Worm (Caenorhabditis elegans) whole organism, young adult: Measurements from ENCODE around the gene ptp-5.2.
A peak's percentile ranks its signal among the peaks of the same experiment; 100 is the strongest.

ENCODE experiments used
- B0336.3 ChIP-seq: fragments of 200-800 bp; sonication (Bioruptor generic); IDR thresholded peaks from 2 replicates; pipeline ENCODE4 v1.3.6; 2022; ENCODE audit warnings: missing genetic modification characterization, missing compliant biosample characterization
- C06A6.2 ChIP-seq: fragments of 200-800 bp; sonication (Bioruptor generic); conservative IDR thresholded peaks from 2 replicates; pipeline ENCODE4 v1.3.6; 2022; ENCODE audit warnings: missing genetic modification characterization, missing compliant biosample characterization
- F10E7.11 ChIP-seq: sonication (generic microtip); optimal IDR thresholded peaks from 2 replicates; lab custom pipeline; 2017; ENCODE audit warnings: mild to moderate bottlenecking, missing genetic modification characterization, moderate library complexity, missing compliant biosample characterization
- F33H1.4 ChIP-seq: fragments of 200-800 bp; sonication (Bioruptor generic); IDR thresholded peaks from 2 replicates; pipeline ENCODE4 v1.3.6; 2022; ENCODE audit warnings: missing genetic modification reagents, missing genetic modification characterization, missing compliant biosample characterization
- F37B4.10 ChIP-seq: fragments of 200-800 bp; sonication (Bioruptor generic); IDR thresholded peaks from 2 replicates; pipeline ENCODE4 v1.3.6; 2022; ENCODE audit warnings: missing genetic modification characterization, missing compliant biosample characterization
- F55B11.4 ChIP-seq: sonication (generic microtip); optimal IDR thresholded peaks from 2 replicates; lab custom pipeline; 2016; ENCODE audit warnings: missing compliant biosample characterization, missing genetic modification characterization, borderline replicate concordance; ENCODE audit not compliant: insufficient read depth
- K12H6.12 ChIP-seq: fragments of 200-800 bp; sonication (Bioruptor generic); optimal IDR thresholded peaks from 2 replicates; lab custom pipeline; 2018; ENCODE audit warnings: mild to moderate bottlenecking, missing genetic modification characterization, missing compliant biosample characterization
- Y53F4B.3 ChIP-seq: fragments of 200-800 bp; sonication (Bioruptor generic); IDR thresholded peaks from 2 replicates; pipeline ENCODE4 v1.3.6; 2022; ENCODE audit warnings: missing genetic modification reagents, missing genetic modification characterization, missing compliant biosample characterization
- Y56A3A.18 ChIP-seq: fragments of 200-800 bp; sonication (Bioruptor generic); IDR thresholded peaks from 2 replicates; pipeline ENCODE4 v1.3.6; 2022; ENCODE audit warnings: missing genetic modification reagents, missing genetic modification characterization, missing compliant biosample characterization
- ZK185.1 ChIP-seq: sonication (generic microtip); optimal IDR thresholded peaks from 2 replicates; lab custom pipeline; 2016; ENCODE audit warnings: mild to moderate bottlenecking, missing genetic modification characterization, missing compliant biosample characterization; ENCODE audit not compliant: poor library complexity, severe bottlenecking
- athp-1 ChIP-seq: sonication (generic microtip); optimal IDR thresholded peaks from 2 replicates; lab custom pipeline; 2017; ENCODE audit warnings: mild to moderate bottlenecking, missing genetic modification characterization, missing compliant biosample characterization
- attf-5 ChIP-seq: fragments of 200-800 bp; sonication (Bioruptor generic); optimal IDR thresholded peaks from 2 replicates; lab custom pipeline; 2018; ENCODE audit warnings: mild to moderate bottlenecking, missing genetic modification characterization, missing compliant biosample characterization
- attf-6 ChIP-seq: fragments of 200-800 bp; sonication (Bioruptor generic); IDR thresholded peaks from 2 replicates; pipeline ENCODE4 v1.3.6; 2022; ENCODE audit warnings: missing genetic modification reagents, missing genetic modification characterization, missing compliant biosample characterization
- bed-2 ChIP-seq: fragments of 200-800 bp; sonication (Bioruptor generic); IDR thresholded peaks from 2 replicates; pipeline ENCODE4 v1.3.6; 2022; ENCODE audit warnings: missing genetic modification reagents, missing genetic modification characterization, missing compliant biosample characterization
- cebp-1 ChIP-seq, 2 experiments: fragments of 200-800 bp in 1 of 2; sonication (Bioruptor generic) in 1 of 2; sonication (generic microtip) in 1 of 2; IDR thresholded peaks in 1 of 2; optimal IDR thresholded peaks in 1 of 2; 2 replicates each; pipeline versions ENCODE4 v1.3.6 to Lab custom; 2017 to 2022; ENCODE audit warnings: missing compliant biosample characterization in 2 of 2, missing genetic modification characterization in 2 of 2, mild to moderate bottlenecking in 1 of 2, missing genetic modification reagents in 1 of 2, moderate library complexity in 1 of 2
- cebp-2 ChIP-seq: fragments of 200-800 bp; sonication (Bioruptor generic); IDR thresholded peaks from 2 replicates; pipeline ENCODE4 v1.3.6; 2022; ENCODE audit warnings: missing genetic modification characterization, missing compliant biosample characterization
- ceh-40 ChIP-seq: fragments of 200-800 bp; sonication (Bioruptor generic); IDR thresholded peaks from 2 replicates; pipeline ENCODE4 v1.3.6; 2022; ENCODE audit warnings: missing genetic modification characterization, missing compliant biosample characterization
- chd-7 ChIP-seq: sonication (generic microtip); optimal IDR thresholded peaks from 2 replicates; lab custom pipeline; 2016; ENCODE audit warnings: mild to moderate bottlenecking, missing genetic modification characterization, moderate library complexity, missing compliant biosample characterization
- die-1 ChIP-seq: sonication (generic microtip); optimal IDR thresholded peaks from 2 replicates; lab custom pipeline; 2016; ENCODE audit warnings: missing genotype, mild to moderate bottlenecking, missing genetic modification characterization, missing compliant biosample characterization
- dpl-1 ChIP-seq: fragments of 150-350 bp; optimal IDR thresholded peaks from 2 replicates; lab custom pipeline; 2014; ENCODE audit warnings: missing biosample characterization, missing genetic modification reagents, missing genetic modification characterization
- egrh-3 ChIP-seq: fragments of 200-800 bp; sonication (Bioruptor generic); IDR thresholded peaks from 2 replicates; pipeline ENCODE4 v1.3.6; 2022; ENCODE audit warnings: missing genetic modification reagents, missing genetic modification characterization, missing compliant biosample characterization
- fkh-3 ChIP-seq: sonication (generic microtip); optimal IDR thresholded peaks from 2 replicates; lab custom pipeline; 2016; ENCODE audit warnings: mild to moderate bottlenecking, missing genetic modification characterization, missing compliant biosample characterization
- him-1 ChIP-seq: sonication (generic microtip); optimal IDR thresholded peaks from 2 replicates; lab custom pipeline; 2016; ENCODE audit warnings: missing genotype, missing genetic modification reagents, missing genetic modification characterization, missing compliant biosample characterization
- hlh-12 ChIP-seq: sonication (generic microtip); optimal IDR thresholded peaks from 2 replicates; lab custom pipeline; 2016; ENCODE audit warnings: missing genetic modification characterization, missing compliant biosample characterization
- hlh-26 ChIP-seq: fragments of 200-800 bp; sonication (Bioruptor generic); conservative IDR thresholded peaks from 2 replicates; pipeline ENCODE4 v1.3.6; 2022; ENCODE audit warnings: missing genetic modification reagents, missing genetic modification characterization, missing compliant biosample characterization
- hmg-1.2 ChIP-seq: fragments of 200-800 bp; sonication (Bioruptor generic); IDR thresholded peaks from 2 replicates; pipeline ENCODE4 v1.3.6; 2022; ENCODE audit warnings: missing genetic modification reagents, missing genetic modification characterization, missing compliant biosample characterization
- hmg-20 ChIP-seq: fragments of 200-800 bp; sonication (Bioruptor generic); IDR thresholded peaks from 2 replicates; pipeline ENCODE4 v1.3.6; 2022; ENCODE audit warnings: missing genetic modification reagents, missing genetic modification characterization, missing compliant biosample characterization
- let-526 ChIP-seq: fragments of 200-800 bp; sonication (Bioruptor generic); IDR thresholded peaks from 2 replicates; pipeline ENCODE4 v1.3.6; 2022; ENCODE audit warnings: missing genetic modification reagents, missing genetic modification characterization, missing compliant biosample characterization
- let-607 ChIP-seq, 2 experiments: fragments of 200-800 bp in 1 of 2; sonication (Bioruptor generic) in 1 of 2; sonication (generic microtip) in 1 of 2; optimal IDR thresholded peaks; 2 replicates each; lab custom pipeline; 2016 to 2018; ENCODE audit warnings: mild to moderate bottlenecking in 2 of 2, missing compliant biosample characterization in 2 of 2, missing genetic modification characterization in 2 of 2, moderate library complexity in 2 of 2, missing genotype in 1 of 2
- lin-26 ChIP-seq: fragments of 200-800 bp; sonication (Bioruptor generic); IDR thresholded peaks from 2 replicates; pipeline ENCODE4 v1.3.6; 2022; ENCODE audit warnings: missing genetic modification reagents, missing genetic modification characterization, missing compliant biosample characterization
- lin-35 ChIP-seq, 3 experiments: fragments of 150-350 bp in 2 of 3; sonication (generic microtip) in 1 of 3; optimal IDR thresholded peaks; 2 replicates each; lab custom pipeline; 2014 to 2018; ENCODE audit warnings: missing biosample characterization in 3 of 3, missing genetic modification characterization in 3 of 3, missing genetic modification reagents in 3 of 3
- lin-40 ChIP-seq: sonication (generic microtip); optimal IDR thresholded peaks from 2 replicates; lab custom pipeline; 2016; ENCODE audit warnings: missing genetic modification characterization, mild to moderate bottlenecking, missing compliant biosample characterization, missing genotype, missing genetic modification reagents
- lir-1 ChIP-seq: fragments of 200-800 bp; sonication (Bioruptor generic); conservative IDR thresholded peaks from 2 replicates; pipeline ENCODE4 v1.3.6; 2022; ENCODE audit warnings: missing genetic modification reagents, missing genetic modification characterization, missing compliant biosample characterization
- madf-6 ChIP-seq: fragments of 200-800 bp; sonication (Bioruptor generic); IDR thresholded peaks from 2 replicates; pipeline ENCODE4 v1.3.6; 2022; ENCODE audit warnings: missing genetic modification reagents, missing genetic modification characterization, missing compliant biosample characterization
- mcd-1 ChIP-seq: fragments of 200-800 bp; sonication (Bioruptor generic); IDR thresholded peaks from 2 replicates; pipeline ENCODE4 v1.3.6; 2022; ENCODE audit warnings: missing genetic modification reagents, missing genetic modification characterization, missing compliant biosample characterization
- mxl-1 ChIP-seq: sonication (generic microtip); optimal IDR thresholded peaks from 2 replicates; lab custom pipeline; 2016; ENCODE audit warnings: missing genetic modification characterization, missing compliant biosample characterization
- nfya-1 ChIP-seq: sonication (generic microtip); optimal IDR thresholded peaks from 2 replicates; lab custom pipeline; 2017; ENCODE audit warnings: antibody characterized with exemption, missing compliant biosample characterization, missing genetic modification characterization, borderline replicate concordance; ENCODE audit not compliant: insufficient read depth
- nfya-2 ChIP-seq: fragments of 200-800 bp; sonication (Bioruptor generic); IDR thresholded peaks from 2 replicates; pipeline ENCODE4 v1.3.6; 2022; ENCODE audit warnings: missing genetic modification reagents, missing genetic modification characterization, missing compliant biosample characterization
- rpc-1 ChIP-seq, 2 experiments: fragments of 150-350 bp in 1 of 2; sonication (generic microtip) in 1 of 2; optimal IDR thresholded peaks; 2 replicates each; lab custom pipeline; 2014 to 2018; ENCODE audit warnings: missing biosample characterization in 1 of 2, missing genetic modification characterization in 1 of 2, missing genetic modification reagents in 1 of 2, missing genotype in 1 of 2
- snpc-1.1 ChIP-seq: sonication (generic microtip); optimal IDR thresholded peaks from 2 replicates; lab custom pipeline; 2017; ENCODE audit warnings: missing genetic modification characterization, mild to moderate bottlenecking, missing compliant biosample characterization, antibody characterized with exemption, moderate library complexity, missing genotype, missing genetic modification reagents; ENCODE audit not compliant: insufficient read depth
- snpc-1.3 ChIP-seq: sonication (generic microtip); optimal IDR thresholded peaks from 2 replicates; lab custom pipeline; 2017; ENCODE audit warnings: missing genetic modification characterization, mild to moderate bottlenecking, missing compliant biosample characterization, antibody characterized with exemption, moderate library complexity, missing genotype, missing genetic modification reagents; ENCODE audit not compliant: insufficient read depth
- sptf-2 ChIP-seq: fragments of 200-800 bp; sonication (Bioruptor generic); optimal IDR thresholded peaks from 2 replicates; lab custom pipeline; 2018; ENCODE audit warnings: mild to moderate bottlenecking, missing genetic modification characterization, missing compliant biosample characterization
- unc-130 ChIP-seq: sonication (generic microtip); optimal IDR thresholded peaks from 2 replicates; lab custom pipeline; 2016; ENCODE audit warnings: missing genetic modification reagents, missing genetic modification characterization, missing compliant biosample characterization
- zim-3 ChIP-seq: sonication (generic microtip); optimal IDR thresholded peaks from 2 replicates; lab custom pipeline; 2017; ENCODE audit warnings: mild to moderate bottlenecking, missing genetic modification characterization, moderate library complexity, missing compliant biosample characterization
- ztf-28 ChIP-seq: fragments of 200-800 bp; sonication (Bioruptor generic); IDR thresholded peaks from 2 replicates; pipeline ENCODE4 v1.3.6; 2022; ENCODE audit warnings: missing genetic modification reagents, missing genetic modification characterization, missing compliant biosample characterization
- ztf-6 ChIP-seq: fragments of 200-800 bp; sonication (Bioruptor generic); IDR thresholded peaks from 2 replicates; pipeline ENCODE4 v1.3.6; 2022; ENCODE audit warnings: missing genetic modification reagents, missing genetic modification characterization, missing compliant biosample characterization

Gene ptp-5.2

ce11 chrIV:14793900-14794624 lies 33.3 kb upstream of the ptp-5.2 start (continued):
- TF ChIP-seq cebp-1 (GFP tag; IDR thresholded peaks at IDR 0.05; lab: Robert Waterston, UW) (no peak), cebp-1 (tag; optimal IDR thresholded peaks at IDR 0.05; lab: Kevin White, UChicago) (no peak), F33H1.4 (GFP tag; lab: Robert Waterston, UW) (no peak), ceh-40 (GFP tag; lab: Robert Waterston, UW) (no peak), lin-26 (no peak), snpc-1.1 (tag; lab: Kevin White, UChicago) (no peak), attf-6 (GFP tag; lab: Robert Waterston, UW) (no peak), K12H6.12 (tag; lab: Kevin White, UChicago) (peak; percentile 66), hlh-12 (tag; lab: Kevin White, UChicago) (no peak), hlh-26 (GFP tag; lab: Robert Waterston, UW) (no peak), let-607 (tag; optimal IDR thresholded peaks at IDR 0.05; lab: Kevin White, UChicago) (peak; percentile 75 to 88), egrh-3 (GFP tag; lab: Robert Waterston, UW) (0 out of 2 replicates have a peak, but pooled peaks have one; percentile 10), ztf-28 (GFP tag; lab: Robert Waterston, UW) (no peak), mxl-1 (tag; lab: Kevin White, UChicago) (no peak), die-1 (tag; lab: Kevin White, UChicago) (no peak), athp-1 (tag; lab: Kevin White, UChicago) (no peak), nfya-2 (GFP tag; lab: Robert Waterston, UW) (no peak), B0336.3 (GFP tag; lab: Robert Waterston, UW) (0 out of 2 replicates have a peak, but pooled peaks have one; percentile 26), unc-130 (GFP tag; lab: Kevin White, UChicago) (no peak), mcd-1 (no peak; the same call in 1 of the 2 replicates), lin-35 (GFP tag; optimal IDR thresholded peaks at IDR 0.05; lab: Kevin White, UChicago) (peak in 1 of 3 experiments; percentile 13), sptf-2 (GFP tag; lab: Kevin White, UChicago) (no peak), madf-6 (GFP tag; lab: Robert Waterston, UW) (no peak), snpc-1.3 (no peak), let-526 (GFP tag; lab: Robert Waterston, UW) (no peak), zim-3 (no peak), lin-40 (tag; lab: Kevin White, UChicago) (peak; percentile 45), nfya-1 (tag; lab: Kevin White, UChicago) (no peak), him-1 (tag; lab: Kevin White, UChicago) (no peak), dpl-1 (GFP tag; lab: Kevin White, UChicago) (no peak), Y53F4B.3 (GFP tag; lab: Robert Waterston, UW) (no peak), hmg-20 (GFP tag; lab: Robert Waterston, UW) (no peak), ztf-6 (GFP tag; lab: Robert Waterston, UW) (no peak), C06A6.2 (GFP tag; lab: Robert Waterston, UW) (no peak), ZK185.1 (no peak), hmg-1.2 (peak; percentile 48; the same call in 1 of the 2 replicates), attf-5 (GFP tag; lab: Kevin White, UChicago) (peak; percentile 62), F55B11.4 (tag; lab: Kevin White, UChicago) (no peak), F37B4.10 (0 out of 2 replicates have a peak, but pooled peaks have one; percentile 36), chd-7 (tag; lab: Kevin White, UChicago) (no peak), F10E7.11 (tag; lab: Kevin White, UChicago) (no peak), Y56A3A.18 (no peak), fkh-3 (tag; lab: Kevin White, UChicago) (no peak), cebp-2 (GFP tag; lab: Robert Waterston, UW) (no peak), bed-2 (GFP tag; lab: Robert Waterston, UW) (no peak), rpc-1 (optimal IDR thresholded peaks at IDR 0.05; lab: Kevin White, UChicago) (no peak), rpc-1 (tag; optimal IDR thresholded peaks at IDR 0.05; lab: Kevin White, UChicago) (no peak), lir-1 (GFP tag; lab: Robert Waterston, UW) (peak; percentile 39; the same call in 1 of the 2 replicates)
